Worm (Caenorhabditis elegans): ENCODE measurements around the gene Y46G5A.18.

Y46G5A.18 gene

DNA sequence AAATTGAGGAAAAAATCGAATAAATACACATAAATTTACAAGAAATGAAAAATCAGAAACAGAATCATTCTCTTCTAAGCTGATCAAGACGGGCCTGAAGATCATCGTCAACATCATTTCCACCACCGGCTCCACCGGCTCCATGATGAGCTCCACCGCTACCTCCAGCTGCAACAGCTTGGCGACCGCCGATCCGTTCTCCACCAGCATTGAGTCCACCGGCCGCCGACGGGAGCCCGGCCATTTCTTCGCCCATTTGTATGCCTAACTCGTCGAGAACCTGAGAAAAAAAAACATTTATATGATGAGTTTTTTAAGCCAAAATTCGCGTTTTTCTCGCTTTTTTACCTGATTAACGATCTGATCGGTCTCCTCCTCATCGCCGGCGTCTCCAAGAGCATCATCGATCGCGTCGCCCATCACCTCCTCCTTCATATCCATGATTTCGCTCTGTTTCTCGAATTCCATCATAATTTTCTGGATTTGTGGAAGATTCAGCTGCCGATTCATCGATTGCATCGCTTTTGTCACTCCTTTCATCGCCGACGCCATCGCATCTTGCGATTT is 37.7 kb downstream of the Y46G5A.18 start:
- TF ChIP-seq sea-2 (GFP tag; optimal IDR thresholded peaks at IDR 0.05): no peak
- TF ChIP-seq ztf-11 (tag; optimal IDR thresholded peaks at IDR 0.05): no peak
- TF ChIP-seq nhr-23 (tag; optimal IDR thresholded peaks at IDR 0.05): no peak
- no peak for TF ChIP-seq nfya-1 (tag; optimal IDR thresholded peaks at IDR 0.05; ENCODE audit: insufficient read depth)
- no peak for TF ChIP-seq pqm-1 (tag; optimal IDR thresholded peaks at IDR 0.05)
- TF ChIP-seq daf-12 (tag; optimal IDR thresholded peaks at IDR 0.05): no peak
- TF ChIP-seq pha-4 (tag; optimal IDR thresholded peaks at IDR 0.05): no peak
- TF ChIP-seq ceh-16 (tag; optimal IDR thresholded peaks at IDR 0.05): no peak
- TF ChIP-seq elt-1 (tag; optimal IDR thresholded peaks at IDR 0.05): no peak
- TF ChIP-seq unc-39 (tag; optimal IDR thresholded peaks at IDR 0.05): no peak
- TF ChIP-seq fkh-10 (GFP tag; optimal IDR thresholded peaks at IDR 0.05): no peak
- TF ChIP-seq nhr-43 (tag; optimal IDR thresholded peaks at IDR 0.05; ENCODE audit: poor library complexity, severe bottlenecking): no peak
- TF ChIP-seq fkh-2 (tag; optimal IDR thresholded peaks at IDR 0.05): no peak
- TF ChIP-seq ztf-4 (tag; optimal IDR thresholded peaks at IDR 0.05): no peak
- TF ChIP-seq ceh-28 (tag; optimal IDR thresholded peaks at IDR 0.05): no peak
- TF ChIP-seq elt-3 (tag; optimal IDR thresholded peaks at IDR 0.05): no peak
- TF ChIP-seq tbx-2 (tag; optimal IDR thresholded peaks at IDR 0.05): no peak
- no peak for TF ChIP-seq unc-62 (GFP tag; optimal IDR thresholded peaks at IDR 0.05)
- no peak for TF ChIP-seq nhr-237 (tag; optimal IDR thresholded peaks at IDR 0.05)

DNA sequence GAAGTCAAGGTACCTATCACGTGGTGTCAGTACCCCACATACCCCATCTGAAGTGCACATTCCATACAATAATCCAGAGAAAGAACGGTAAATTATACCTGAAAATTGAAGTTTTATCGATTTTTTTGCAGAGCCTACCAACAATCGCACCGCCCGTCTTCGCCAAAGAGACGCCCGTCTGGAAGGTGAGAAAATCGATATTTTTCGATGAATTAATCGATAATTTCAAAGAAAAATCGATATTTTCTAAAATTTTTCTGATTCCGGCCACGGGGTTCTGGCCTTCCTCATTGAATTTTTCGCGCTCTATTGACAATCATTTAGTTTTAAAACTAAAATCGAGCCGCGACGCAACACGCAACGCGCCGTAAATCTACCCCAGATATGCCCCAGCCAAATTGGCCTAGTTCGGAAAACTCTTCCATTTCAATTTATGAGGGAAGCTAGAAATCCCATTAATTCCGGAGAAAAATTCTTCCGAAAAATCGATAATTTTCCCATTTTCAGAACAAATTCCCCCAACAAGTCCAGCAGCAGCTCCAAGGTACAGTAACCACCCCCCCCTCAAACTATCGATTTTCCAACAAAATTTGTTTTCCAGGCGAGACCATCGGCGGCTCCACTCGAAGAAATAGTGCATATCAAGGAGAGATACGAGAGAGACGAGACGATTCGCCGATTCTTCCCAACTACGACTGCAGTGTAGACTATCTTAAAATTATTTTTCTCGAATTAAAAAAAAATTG is 38.4 kb downstream of the Y46G5A.18 start:
- TF ChIP-seq fkh-2 (tag; optimal IDR thresholded peaks at IDR 0.05): no peak
- TF ChIP-seq ceh-28 (tag; optimal IDR thresholded peaks at IDR 0.05): peak; percentile 81

DNA sequence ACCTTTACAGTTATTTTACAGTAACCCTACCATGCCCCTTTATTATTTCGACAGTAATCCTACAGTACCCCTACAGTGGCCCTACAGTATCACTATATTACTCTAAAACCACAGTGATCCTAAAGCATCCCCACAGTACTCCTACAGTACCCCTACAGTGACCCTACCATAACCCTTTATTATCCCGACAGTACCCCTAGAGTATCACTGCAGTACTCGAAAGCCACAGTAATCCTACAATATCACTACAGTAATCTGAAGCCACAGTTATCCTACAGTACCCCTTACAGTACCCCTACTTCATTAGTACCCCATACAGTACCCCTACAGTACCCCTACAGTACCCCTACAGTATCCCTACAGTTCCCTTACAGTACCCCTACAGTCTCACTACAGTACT is 40.6 kb downstream of the Y46G5A.18 start:
- TF ChIP-seq pqm-1 (tag; optimal IDR thresholded peaks at IDR 0.05) (no peak), nhr-23 (tag; optimal IDR thresholded peaks at IDR 0.05) (no peak), jun-1 (tag; optimal IDR thresholded peaks at IDR 0.05) (no peak)

DNA sequence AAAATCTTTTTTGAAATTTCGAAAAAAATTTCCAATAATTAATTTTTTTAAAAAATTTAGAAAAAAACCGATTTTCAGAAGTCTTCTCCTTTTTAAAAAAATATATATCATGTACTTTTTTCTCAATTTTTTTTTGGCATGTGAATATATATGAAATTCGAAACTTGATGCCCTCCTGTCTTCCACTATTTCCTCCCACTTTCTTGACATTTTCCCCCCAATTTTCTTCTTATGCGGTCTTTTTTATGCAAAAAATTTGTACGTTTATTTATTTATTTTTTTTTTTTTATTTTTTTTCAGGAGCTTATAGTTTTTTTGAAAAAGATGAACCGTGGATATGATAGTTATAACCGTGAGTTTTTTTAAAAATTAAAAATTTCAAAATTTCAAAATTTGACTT is 44.6 kb downstream of the Y46G5A.18 start, which contains the start of gene cnp-2:
Gene cnp-2 (plus strand): TSS at position 301 of the 400 bp plus-strand sequence.
- TF ChIP-seq elt-1 (tag; optimal IDR thresholded peaks at IDR 0.05) (no peak), unc-39 (tag; optimal IDR thresholded peaks at IDR 0.05) (no peak), daf-12 (tag; optimal IDR thresholded peaks at IDR 0.05) (no peak), snpc-4 (tag; optimal IDR thresholded peaks at IDR 0.05) (no peak), pqm-1 (tag; optimal IDR thresholded peaks at IDR 0.05) (no peak), unc-62 (GFP tag; optimal IDR thresholded peaks at IDR 0.05) (no peak), nhr-28 (tag; optimal IDR thresholded peaks at IDR 0.05) (no peak), ztf-11 (tag; optimal IDR thresholded peaks at IDR 0.05) (no peak), elt-2 (tag; optimal IDR thresholded peaks at IDR 0.05) (no peak), elt-3 (tag; optimal IDR thresholded peaks at IDR 0.05) (no peak), ceh-16 (tag; optimal IDR thresholded peaks at IDR 0.05) (no peak), nhr-67 (tag; optimal IDR thresholded peaks at IDR 0.05) (no peak), eor-1 (tag; optimal IDR thresholded peaks at IDR 0.05) (no peak), mdl-1 (tag; optimal IDR thresholded peaks at IDR 0.05) (no peak), tbx-2 (tag; optimal IDR thresholded peaks at IDR 0.05) (no peak), R02D3.7 (tag; optimal IDR thresholded peaks at IDR 0.05) (no peak), nhr-43 (tag; optimal IDR thresholded peaks at IDR 0.05; ENCODE audit: poor library complexity, severe bottlenecking) (no peak), ZK546.5 (tag; optimal IDR thresholded peaks at IDR 0.05) (no peak)

DNA sequence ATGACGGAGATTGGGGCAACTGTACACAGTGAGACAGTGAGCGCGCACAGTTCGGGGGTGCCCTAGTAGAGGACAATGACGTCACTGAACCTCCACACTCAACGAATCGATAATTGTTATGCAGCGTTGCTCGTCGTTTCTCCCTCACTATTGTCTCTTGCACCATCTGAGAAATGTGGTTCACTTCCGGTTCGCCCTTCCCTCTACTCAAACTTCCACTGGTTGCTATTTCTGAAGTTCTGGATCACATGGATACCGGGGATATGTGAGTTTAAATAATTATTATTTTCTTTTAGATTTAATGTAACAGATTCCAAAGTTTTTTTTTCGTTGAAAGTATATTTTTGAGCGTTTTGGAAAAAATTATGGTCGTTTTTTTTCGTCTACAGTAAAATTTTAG is 48.9 kb downstream of the Y46G5A.18 start, which contains the start of the genes Y46G5A.7 and Y46G5A.8:
Gene Y46G5A.7 (minus strand): TSS at position 153 of the 400 bp plus-strand sequence.
Gene Y46G5A.8 (plus strand): TSS at position 159 of the 400 bp plus-strand sequence.
- TF ChIP-seq ztf-11 (tag; optimal IDR thresholded peaks at IDR 0.05): no peak
- TF ChIP-seq mml-1 (tag; optimal IDR thresholded peaks at IDR 0.05): no peak
- TF ChIP-seq nhr-237 (tag; optimal IDR thresholded peaks at IDR 0.05): no peak
- TF ChIP-seq ztf-4 (tag; optimal IDR thresholded peaks at IDR 0.05): no peak
- no peak for TF ChIP-seq sea-2 (GFP tag; optimal IDR thresholded peaks at IDR 0.05)
- no peak for TF ChIP-seq nhr-76 (tag; optimal IDR thresholded peaks at IDR 0.05)
- no peak for TF ChIP-seq fkh-2 (tag; optimal IDR thresholded peaks at IDR 0.05)
- TF ChIP-seq nhr-28 (tag; optimal IDR thresholded peaks at IDR 0.05): no peak
- TF ChIP-seq ZK546.5 (tag; optimal IDR thresholded peaks at IDR 0.05): no peak
